Fruit fly (Drosophila melanogaster) whole organism, embryonic: ENCODE measurements around the gene CG4462.
A peak's percentile ranks its signal among the peaks of the same experiment; 100 is the strongest.

Experiments used
- CG10654 ChIP-seq: fragments of 200-800 bp; sonication (Bioruptor generic); optimal IDR thresholded peaks from 2 replicates; lab custom pipeline; 2016; ENCODE audit warnings: missing biosample characterization, missing genetic modification characterization
- CG12391 ChIP-seq: fragments of 200-800 bp; sonication (Bioruptor generic); optimal IDR thresholded peaks from 3 replicates; lab custom pipeline; 2018; ENCODE audit warnings: missing biosample characterization, mild to moderate bottlenecking, missing genetic modification characterization, moderate library complexity
- CG12659 ChIP-seq: fragments of 200-800 bp; sonication (Bioruptor generic); optimal IDR thresholded peaks from 3 replicates; lab custom pipeline; 2017; ENCODE audit warnings: mild to moderate bottlenecking, missing biosample characterization, missing genetic modification reagents, missing genetic modification characterization
- CG14667 ChIP-seq: fragments of 200-800 bp; sonication (Bioruptor generic); IDR thresholded peaks from 2 replicates; pipeline ENCODE4 v1.3.6; 2022; ENCODE audit warnings: missing biosample characterization, missing genetic modification characterization
- CG15269 ChIP-seq: fragments of 200-800 bp; sonication (Bioruptor generic); optimal IDR thresholded peaks from 2 replicates; lab custom pipeline; 2018; ENCODE audit warnings: missing biosample characterization, mild to moderate bottlenecking, missing genetic modification characterization, moderate library complexity
- CG16815 ChIP-seq: fragments of 200-800 bp; sonication (Bioruptor generic); optimal IDR thresholded peaks from 3 replicates; lab custom pipeline; 2017; ENCODE audit warnings: missing biosample characterization, mild to moderate bottlenecking, missing genetic modification characterization
- CG17829 ChIP-seq: fragments of 200-800 bp; optimal IDR thresholded peaks from 2 replicates; lab custom pipeline; 2019; ENCODE audit warnings: missing biosample characterization, mild to moderate bottlenecking, missing genetic modification characterization, moderate library complexity
- CG18764 ChIP-seq: fragments of 200-800 bp; sonication (Bioruptor generic); optimal IDR thresholded peaks from 3 replicates; lab custom pipeline; 2016; ENCODE audit warnings: missing biosample characterization, missing genetic modification characterization
- CG2199 ChIP-seq: fragments of 200-800 bp; sonication (Bioruptor generic); IDR thresholded peaks from 3 replicates; pipeline ENCODE4 v1.3.6; 2022; ENCODE audit warnings: missing biosample characterization, missing genetic modification characterization
- CG2712 ChIP-seq: fragments of 200-800 bp; optimal IDR thresholded peaks from 3 replicates; lab custom pipeline; 2019; ENCODE audit warnings: missing biosample characterization, mild to moderate bottlenecking, missing genetic modification characterization, moderate library complexity
- CG31365 ChIP-seq: fragments of 200-800 bp; sonication (Bioruptor generic); optimal IDR thresholded peaks from 2 replicates; lab custom pipeline; 2018; ENCODE audit warnings: missing biosample characterization, mild to moderate bottlenecking, missing genetic modification characterization
- CG3281 ChIP-seq: fragments of 200-800 bp; sonication (Bioruptor generic); optimal IDR thresholded peaks from 3 replicates; lab custom pipeline; 2017; ENCODE audit warnings: missing biosample characterization, mild to moderate bottlenecking, missing genetic modification characterization
- CG4424 ChIP-seq: fragments of 200-800 bp; sonication (Bioruptor generic); optimal IDR thresholded peaks from 3 replicates; lab custom pipeline; 2016; ENCODE audit warnings: missing biosample characterization, missing genetic modification characterization
- CG6175 ChIP-seq: fragments of 200-800 bp; sonication (Bioruptor generic); IDR thresholded peaks from 3 replicates; pipeline ENCODE4 v1.3.6; 2022; ENCODE audit warnings: missing biosample characterization, missing genetic modification characterization
- CG6654 ChIP-seq: fragments of 200-800 bp; sonication (Bioruptor generic); optimal IDR thresholded peaks from 2 replicates; lab custom pipeline; 2017; ENCODE audit warnings: missing biosample characterization, mild to moderate bottlenecking, missing genetic modification characterization
- CG6683 ChIP-seq: fragments of 200-800 bp; sonication (Bioruptor generic); optimal IDR thresholded peaks from 2 replicates; lab custom pipeline; 2017; ENCODE audit warnings: missing biosample characterization, mild to moderate bottlenecking, missing genetic modification characterization, missing genetic modification reagents
- CG6689 ChIP-seq: fragments of 200-800 bp; sonication (Bioruptor generic); IDR thresholded peaks from 2 replicates; pipeline ENCODE4 v1.3.6; 2022; ENCODE audit warnings: missing biosample characterization, missing genetic modification characterization
- CG8089 ChIP-seq: fragments of 200-800 bp; sonication (Bioruptor generic); optimal IDR thresholded peaks from 3 replicates; lab custom pipeline; 2016; ENCODE audit warnings: missing biosample characterization, missing genetic modification characterization
- CG8290 ChIP-seq, 3 experiments: fragments of 200-800 bp; sonication (Bioruptor generic); optimal IDR thresholded peaks; 2 replicates each; lab custom pipeline; 2016 to 2019; ENCODE audit warnings: missing biosample characterization in 3 of 3, missing genetic modification characterization in 3 of 3, mild to moderate bottlenecking in 2 of 3, moderate library complexity in 1 of 3
- CG8388 ChIP-seq: fragments of 200-800 bp; sonication (Bioruptor generic); optimal IDR thresholded peaks from 2 replicates; lab custom pipeline; 2019; ENCODE audit warnings: missing biosample characterization, mild to moderate bottlenecking, missing genetic modification characterization, moderate library complexity
- E2f2 ChIP-seq: fragments of 200-800 bp; sonication (Bioruptor generic); IDR thresholded peaks from 2 replicates; pipeline ENCODE4 v1.3.6; 2022; ENCODE audit warnings: missing biosample characterization, missing genetic modification characterization
- HHEX ChIP-seq: fragments of 200-800 bp; sonication (Bioruptor generic); optimal IDR thresholded peaks from 3 replicates; lab custom pipeline; 2017; ENCODE audit warnings: missing biosample characterization, mild to moderate bottlenecking, missing genetic modification characterization, missing genetic modification reagents
- HLHmδ ChIP-seq: fragments of 200-800 bp; sonication (Bioruptor generic); optimal IDR thresholded peaks from 2 replicates; lab custom pipeline; 2018; ENCODE audit warnings: missing biosample characterization, mild to moderate bottlenecking, missing genetic modification characterization, moderate library complexity
- Hr3 ChIP-seq: fragments of 200-800 bp; sonication (Bioruptor generic); optimal IDR thresholded peaks from 3 replicates; lab custom pipeline; 2016; ENCODE audit warnings: missing biosample characterization, missing genetic modification characterization
- Nf-YB ChIP-seq: fragments of 200-800 bp; sonication (Bioruptor generic); optimal IDR thresholded peaks from 3 replicates; lab custom pipeline; 2019; ENCODE audit warnings: missing biosample characterization, mild to moderate bottlenecking, missing genetic modification characterization, moderate library complexity
- Optix ChIP-seq: fragments of 200-800 bp; sonication (Bioruptor generic); IDR thresholded peaks from 3 replicates; pipeline ENCODE4 v1.3.6; 2022; ENCODE audit warnings: missing biosample characterization, missing genetic modification characterization
- Rfx ChIP-seq: fragments of 200-800 bp; sonication (Bioruptor generic); IDR thresholded peaks from 2 replicates; pipeline ENCODE4 v1.3.6; 2022; ENCODE audit warnings: missing biosample characterization, missing genetic modification characterization
- Tbp ChIP-seq: fragments of >200 bp; optimal IDR thresholded peaks from 2 replicates; lab custom pipeline; 2018; ENCODE audit warnings: missing biosample characterization, missing genetic modification characterization
- Vsx1 ChIP-seq: fragments of 200-800 bp; sonication (Bioruptor generic); optimal IDR thresholded peaks from 2 replicates; lab custom pipeline; 2017; ENCODE audit warnings: missing biosample characterization, mild to moderate bottlenecking, missing genetic modification characterization, missing genetic modification reagents
- cad ChIP-seq: fragments of >200 bp; optimal IDR thresholded peaks from 2 replicates; lab custom pipeline; 2017; ENCODE audit warnings: missing biosample characterization, missing genetic modification characterization
- chm ChIP-seq: fragments of 200-800 bp; sonication (Bioruptor generic); IDR thresholded peaks from 2 replicates; pipeline ENCODE4 v1.3.6; 2022; ENCODE audit warnings: missing biosample characterization, missing genetic modification characterization
- corto ChIP-seq: fragments of 200-800 bp; sonication (Bioruptor generic); optimal IDR thresholded peaks from 2 replicates; lab custom pipeline; 2016; ENCODE audit warnings: missing biosample characterization, mild to moderate bottlenecking, missing genetic modification characterization, moderate library complexity
- dysf ChIP-seq: fragments of 200-800 bp; sonication (Bioruptor generic); IDR thresholded peaks from 3 replicates; pipeline ENCODE4 v1.3.6; 2022; ENCODE audit warnings: missing biosample characterization, missing genetic modification characterization
- fd3F ChIP-seq: fragments of 200-800 bp; sonication (Bioruptor generic); optimal IDR thresholded peaks from 2 replicates; lab custom pipeline; 2018; ENCODE audit warnings: missing biosample characterization, mild to moderate bottlenecking, missing genetic modification characterization, moderate library complexity
- kah ChIP-seq: fragments of 200-800 bp; sonication (Bioruptor generic); optimal IDR thresholded peaks from 2 replicates; lab custom pipeline; 2018; ENCODE audit warnings: missing biosample characterization, mild to moderate bottlenecking, missing genetic modification characterization
- ken ChIP-seq: fragments of 200-800 bp; sonication (Bioruptor generic); IDR thresholded peaks from 3 replicates; pipeline ENCODE4 v1.3.6; 2022; ENCODE audit warnings: missing biosample characterization, missing genetic modification characterization
- knrl ChIP-seq: fragments of 200-800 bp; sonication (Bioruptor generic); IDR thresholded peaks from 3 replicates; pipeline ENCODE4 v1.3.6; 2022; ENCODE audit warnings: missing biosample characterization, missing genetic modification characterization; ENCODE audit not compliant: partially characterized antibody
- lola ChIP-seq, 3 experiments: fragments of >200 bp in 2 of 3; fragments of 200-800 bp in 1 of 3; sonication (Bioruptor generic) in 1 of 3; optimal IDR thresholded peaks; 2 replicates each; lab custom pipeline; 2017 to 2019; ENCODE audit warnings: missing biosample characterization in 3 of 3, missing genetic modification characterization in 3 of 3, mild to moderate bottlenecking in 1 of 3, moderate library complexity in 1 of 3
- lov ChIP-seq, 2 experiments: fragments of 200-800 bp in 1 of 2; fragments of >200 bp in 1 of 2; sonication (Bioruptor generic) in 1 of 2; IDR thresholded peaks in 1 of 2; optimal IDR thresholded peaks in 1 of 2; 2 replicates in 1 of 2; 3 replicates in 1 of 2; pipeline versions ENCODE4 v1.3.6 to Lab custom; 2017 to 2022; ENCODE audit warnings: missing biosample characterization in 1 of 2, missing genetic modification characterization in 1 of 2
- pan ChIP-seq, 4 experiments: fragments of >200 bp in 3 of 4; fragments of 200-800 bp in 1 of 4; sonication (Bioruptor generic) in 1 of 4; optimal IDR thresholded peaks in 3 of 4; IDR thresholded peaks in 1 of 4; 2 replicates each; pipeline versions ENCODE4 v1.3.6 to Lab custom; 2017 to 2022; ENCODE audit warnings: missing biosample characterization in 2 of 4, missing genetic modification characterization in 2 of 4, mixed read lengths in 1 of 4
- ranshi ChIP-seq: fragments of 200-800 bp; sonication (Bioruptor generic); IDR thresholded peaks from 2 replicates; pipeline ENCODE4 v1.3.6; 2022; ENCODE audit warnings: missing biosample characterization, missing genetic modification characterization
- salm ChIP-seq: fragments of 200-800 bp; sonication (Bioruptor generic); optimal IDR thresholded peaks from 2 replicates; lab custom pipeline; 2018; ENCODE audit warnings: missing biosample characterization, mild to moderate bottlenecking, missing genetic modification characterization
- schlank ChIP-seq: fragments of 200-800 bp; sonication (Bioruptor generic); optimal IDR thresholded peaks from 2 replicates; lab custom pipeline; 2018; ENCODE audit warnings: missing biosample characterization, mild to moderate bottlenecking, missing genetic modification characterization
- sd ChIP-seq: fragments of 200-800 bp; sonication (Bioruptor generic); optimal IDR thresholded peaks from 3 replicates; lab custom pipeline; 2018; ENCODE audit warnings: missing biosample characterization, mild to moderate bottlenecking, missing genetic modification characterization, moderate library complexity
- shn ChIP-seq: fragments of 200-800 bp; sonication (Bioruptor generic); optimal IDR thresholded peaks from 3 replicates; lab custom pipeline; 2016; ENCODE audit warnings: missing biosample characterization, missing genetic modification characterization
- sisA ChIP-seq: fragments of 200-800 bp; sonication (Bioruptor generic); IDR thresholded peaks from 2 replicates; pipeline ENCODE4 v1.3.6; 2022; ENCODE audit warnings: missing biosample characterization, missing genetic modification characterization
- slou ChIP-seq: fragments of 200-800 bp; sonication (Bioruptor generic); optimal IDR thresholded peaks from 3 replicates; lab custom pipeline; 2016; ENCODE audit warnings: missing biosample characterization, missing genetic modification characterization
- twi ChIP-seq: fragments of 200-800 bp; optimal IDR thresholded peaks from 2 replicates; lab custom pipeline; 2019; ENCODE audit warnings: missing biosample characterization, mild to moderate bottlenecking, missing genetic modification characterization, moderate library complexity
- usp ChIP-seq: fragments of >200 bp; optimal IDR thresholded peaks from 2 replicates; lab custom pipeline; 2017; ENCODE audit warnings: missing biosample characterization, missing genetic modification characterization

The CG4462 gene

dm6 chr3R:19890340-19890998, 34.7 kb downstream of the CG4462 start, which contains the start of gene CG4733 (continued):
- TF ChIP-seq Nf-YB (GFP tag; lab: Kevin White, UChicago) (peak; percentile 5), CG15269 (tag; lab: Kevin White, UChicago) (peak; percentile 14), pan (optimal IDR thresholded peaks at IDR 0.05; lab: Kevin White, UChicago) (no peak), pan (GFP tag; optimal IDR thresholded peaks at IDR 0.05 in 1 of 2, IDR thresholded peaks at IDR 0.05 in 1 of 2) (no peak), CG12391 (tag; lab: Kevin White, UChicago) (peak; percentile 18), CG2712 (tag; lab: Kevin White, UChicago) (no peak), CG31365 (no peak), CG8388 (GFP tag; lab: Kevin White, UChicago) (no peak), usp (GFP tag; lab: Kevin White, UChicago) (no peak), CG4424 (GFP tag; lab: Kevin White, UChicago) (no peak), lola (GFP tag; optimal IDR thresholded peaks at IDR 0.05; lab: Kevin White, UChicago) (peak in 1 of 3 experiments; percentile 40), cad (GFP tag; lab: Kevin White, UChicago) (no peak), CG16815 (GFP tag; lab: Kevin White, UChicago) (no peak), CG3281 (peak; percentile 7), CG17829 (no peak), Rfx (GFP tag; lab: Robert Waterston, UW) (no peak; the same call in 1 of the 2 replicates), shn (GFP tag; lab: Kevin White, UChicago) (peak; percentile 5), HHEX (GFP tag; lab: Kevin White, UChicago) (peak; percentile 30), slou (GFP tag; lab: Kevin White, UChicago) (no peak), corto (GFP tag; lab: Kevin White, UChicago) (no peak), Optix (GFP tag; lab: Robert Waterston, UW) (no peak), kah (GFP tag; lab: Kevin White, UChicago) (no peak), lov (optimal IDR thresholded peaks at IDR 0.05; lab: Kevin White, UChicago) (no peak), lov (GFP tag; IDR thresholded peaks at IDR 0.05; lab: Robert Waterston, UW) (no peak), Vsx1 (GFP tag; lab: Kevin White, UChicago) (no peak), CG6683 (GFP tag; lab: Kevin White, UChicago) (no peak), chm (GFP tag; lab: Robert Waterston, UW) (no peak), Hr3 (GFP tag; lab: Kevin White, UChicago) (no peak), sisA (GFP tag; lab: Robert Waterston, UW) (no peak), CG2199 (no peak), dysf (GFP tag; lab: Robert Waterston, UW) (no peak), CG18764 (GFP tag; lab: Kevin White, UChicago) (no peak), ken (GFP tag; lab: Robert Waterston, UW) (no peak), CG8089 (GFP tag; lab: Kevin White, UChicago) (no peak), CG14667 (GFP tag; lab: Robert Waterston, UW) (no peak), Tbp (no peak), CG8290 (GFP tag; optimal IDR thresholded peaks at IDR 0.05; lab: Kevin White, UChicago) (no peak), CG8290 (tag; optimal IDR thresholded peaks at IDR 0.05; lab: Kevin White, UChicago) (no peak), CG6689 (GFP tag; lab: Robert Waterston, UW) (no peak), CG6175 (peak; percentile 41; the same call in 1 of the 3 replicates), HLHmδ (GFP tag; lab: Kevin White, UChicago) (peak; percentile 45), salm (no peak), schlank (tag; lab: Kevin White, UChicago) (no peak), sd (tag; lab: Kevin White, UChicago) (no peak), CG6654 (GFP tag; lab: Kevin White, UChicago) (no peak), CG12659 (peak; percentile 31), E2f2 (GFP tag; lab: Robert Waterston, UW) (no peak), ranshi (no peak), fd3F (GFP tag; lab: Kevin White, UChicago) (no peak), CG10654 (GFP tag; lab: Kevin White, UChicago) (no peak), twi (tag; lab: Kevin White, UChicago) (peak; percentile 2), knrl (GFP tag; lab: Robert Waterston, UW) (no peak)
